Fruit fly (Drosophila melanogaster) whole organism, embryonic: ENCODE results near the gene CG32645.

Experiments
- CG14441 ChIP-seq: fragments of 200-800 bp; sonication (Bioruptor generic); IDR thresholded peaks from 2 replicates; pipeline ENCODE4 v1.3.6; 2022; ENCODE audit warnings: missing biosample characterization, missing genetic modification characterization
- CG16813 ChIP-seq: fragments of 200-800 bp; sonication (Bioruptor generic); IDR thresholded peaks from 3 replicates; pipeline ENCODE4 v1.3.6; 2022; ENCODE audit warnings: missing biosample characterization, missing genetic modification characterization; ENCODE audit not compliant: partially characterized antibody
- CG2116 ChIP-seq: fragments of 200-800 bp; sonication (Bioruptor generic); optimal IDR thresholded peaks from 3 replicates; lab custom pipeline; 2018; ENCODE audit warnings: missing biosample characterization, mild to moderate bottlenecking, missing genetic modification characterization
- CG3838 ChIP-seq: fragments of 200-800 bp; sonication (Bioruptor generic); optimal IDR thresholded peaks from 3 replicates; lab custom pipeline; 2016; ENCODE audit warnings: missing biosample characterization, missing genetic modification characterization
- CTCF ChIP-seq: fragments of 200-800 bp; sonication (Bioruptor generic); optimal IDR thresholded peaks from 2 replicates; lab custom pipeline; 2017; ENCODE audit warnings: missing biosample characterization, mild to moderate bottlenecking, missing genetic modification characterization, moderate library complexity
- btn ChIP-seq: fragments of 200-800 bp; sonication (Bioruptor generic); optimal IDR thresholded peaks from 2 replicates; lab custom pipeline; 2016; ENCODE audit warnings: missing biosample characterization, missing genetic modification characterization
- cas ChIP-seq: fragments of 200-800 bp; sonication (Bioruptor generic); IDR thresholded peaks from 2 replicates; pipeline ENCODE4 v1.3.6; 2022; ENCODE audit warnings: missing biosample characterization, missing genetic modification characterization
- dati ChIP-seq: fragments of 200-800 bp; sonication (Bioruptor generic); IDR thresholded peaks from 2 replicates; pipeline ENCODE4 v1.3.6; 2022; ENCODE audit warnings: missing biosample characterization, missing genetic modification characterization
- ewg ChIP-seq: fragments of 200-800 bp; sonication (Bioruptor generic); optimal IDR thresholded peaks from 3 replicates; lab custom pipeline; 2017; ENCODE audit warnings: mild to moderate bottlenecking, missing biosample characterization, missing genetic modification reagents, missing genetic modification characterization
- ken ChIP-seq: fragments of 200-800 bp; sonication (Bioruptor generic); IDR thresholded peaks from 3 replicates; pipeline ENCODE4 v1.3.6; 2022; ENCODE audit warnings: missing biosample characterization, missing genetic modification characterization
- ssp ChIP-seq: fragments of 200-800 bp; sonication (Bioruptor generic); IDR thresholded peaks from 2 replicates; pipeline ENCODE4 v1.3.6; 2022; ENCODE audit warnings: missing biosample characterization, missing genetic modification characterization
- tgo ChIP-seq: fragments of 200-800 bp; sonication (Bioruptor generic); IDR thresholded peaks from 3 replicates; pipeline ENCODE4 v1.3.6; 2022; ENCODE audit warnings: missing biosample characterization, missing genetic modification characterization
- zfh1 ChIP-seq: fragments of 200-800 bp; sonication (Bioruptor generic); IDR thresholded peaks from 3 replicates; pipeline ENCODE4 v1.3.6; 2022; ENCODE audit warnings: missing biosample characterization, missing genetic modification characterization

DNA sequence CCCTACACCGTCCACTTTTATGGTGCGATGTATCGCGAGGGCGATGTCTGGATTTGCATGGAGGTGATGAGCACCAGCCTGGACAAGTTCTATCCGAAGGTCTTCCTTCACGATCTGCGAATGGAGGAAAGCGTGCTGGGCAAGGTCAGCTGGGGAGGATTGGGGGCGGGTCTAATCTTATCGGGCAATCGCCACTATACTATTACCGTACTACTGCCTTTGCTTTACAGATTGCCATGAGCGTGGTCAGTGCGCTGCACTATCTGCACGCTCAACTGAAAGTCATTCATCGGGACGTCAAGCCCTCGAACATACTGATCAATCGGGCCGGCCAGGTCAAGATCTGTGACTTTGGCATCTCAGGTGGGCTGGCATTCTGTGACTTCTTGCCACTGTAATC is 47.1 kb upstream of the CG32645 start:
- TF ChIP-seq CG3838 (GFP tag; lab: Kevin White, UChicago) = no peak
- no peak for TF ChIP-seq ken (GFP tag; lab: Robert Waterston, UW)
- TF ChIP-seq cas (GFP tag; lab: Robert Waterston, UW) = no peak
- no peak for TF ChIP-seq CG14441 (GFP tag; lab: Robert Waterston, UW)
- TF ChIP-seq dati (GFP tag; lab: Robert Waterston, UW) = no peak
- no peak for TF ChIP-seq ssp (GFP tag; lab: Robert Waterston, UW)
- TF ChIP-seq btn (GFP tag; lab: Kevin White, UChicago) = no peak
- TF ChIP-seq tgo = no peak
- TF ChIP-seq zfh1 = no peak
- TF ChIP-seq ewg (GFP tag; lab: Kevin White, UChicago) = no peak
- TF ChIP-seq CG2116 (GFP tag; lab: Kevin White, UChicago) = no peak
- TF ChIP-seq CTCF (GFP tag; lab: Kevin White, UChicago) = no peak
- no peak for TF ChIP-seq CG16813
